Worm (Caenorhabditis elegans): ENCODE data around the gene lron-3.

Gene lron-3

DNA sequence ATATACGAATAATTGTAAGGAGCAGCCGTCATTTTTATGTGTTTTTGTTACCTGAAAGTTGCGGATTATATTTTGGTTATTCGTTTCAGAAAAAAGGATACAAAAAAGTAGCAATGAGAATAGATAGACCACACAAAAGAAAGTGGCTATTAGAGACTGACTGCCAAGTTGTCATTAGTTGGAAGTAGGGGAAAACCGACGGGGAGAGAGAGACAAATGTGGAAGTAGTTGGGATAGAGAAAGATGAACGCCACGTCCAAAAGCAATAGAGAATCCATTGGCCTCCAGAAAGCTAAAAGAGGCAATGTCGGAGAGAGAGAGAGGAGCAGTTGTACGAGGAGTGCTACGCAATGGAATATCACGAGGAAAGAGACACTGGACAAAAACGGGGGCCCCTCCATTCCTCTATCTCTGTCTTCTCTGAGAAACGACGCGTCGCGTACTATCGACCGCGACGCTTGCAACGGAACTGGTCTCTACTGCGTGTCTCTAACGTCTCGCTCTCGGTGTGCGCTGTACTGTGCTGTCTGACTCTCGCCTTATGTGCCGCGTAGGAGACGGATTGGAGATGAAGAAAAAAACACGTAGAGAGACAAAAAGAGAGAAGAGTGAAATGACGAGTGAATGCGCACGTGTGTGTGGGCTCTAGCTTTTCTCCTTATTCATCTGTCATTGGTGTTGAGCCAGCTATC is 49.0 kb upstream of the lron-3 start, which contains the start of gene rab-14 (continued):
- TF ChIP-seq dpl-1 (GFP tag; optimal IDR thresholded peaks at IDR 0.05) (no peak), Y95B8A.8 (GFP tag; IDR thresholded peaks at IDR 0.05) (no peak), C06A6.2 (GFP tag; conservative IDR thresholded peaks at IDR 0.05) (peak; percentile 41; the same call in 1 of the 2 replicates), dox-1 (GFP tag; IDR thresholded peaks at IDR 0.05) (peak; percentile 20; the same call in 1 of the 2 replicates), aptf-3 (GFP tag; IDR thresholded peaks at IDR 0.05) (no peak), snpc-4 (GFP tag; optimal IDR thresholded peaks at IDR 0.05) (no peak), snpc-4 (tag; optimal IDR thresholded peaks at IDR 0.05) (peak in 1 of 4 experiments; percentile 4), Y53G8AR.9 (GFP tag; conservative IDR thresholded peaks at IDR 0.05) (no peak), madf-6 (GFP tag; IDR thresholded peaks at IDR 0.05) (0 out of 2 replicates have a peak, but pooled peaks have one; percentile 21), pbrm-1 (GFP tag; IDR thresholded peaks at IDR 0.05) (peak; percentile 33; the same call in 1 of the 2 replicates), F49E8.2 (tag; optimal IDR thresholded peaks at IDR 0.05; ENCODE audit: insufficient read depth) (no peak), ztf-28 (GFP tag; IDR thresholded peaks at IDR 0.05) (no peak), repo-1 (tag; optimal IDR thresholded peaks at IDR 0.05) (no peak), egrh-3 (GFP tag; IDR thresholded peaks at IDR 0.05) (no peak), nhr-80 (tag; optimal IDR thresholded peaks at IDR 0.05) (no peak), zim-3 (tag; optimal IDR thresholded peaks at IDR 0.05) (no peak), F39B2.1 (GFP tag; IDR thresholded peaks at IDR 0.05) (no peak), bed-1 (GFP tag; IDR thresholded peaks at IDR 0.05) (no peak), ccch-3 (GFP tag; optimal IDR thresholded peaks at IDR 0.05) (no peak)

DNA sequence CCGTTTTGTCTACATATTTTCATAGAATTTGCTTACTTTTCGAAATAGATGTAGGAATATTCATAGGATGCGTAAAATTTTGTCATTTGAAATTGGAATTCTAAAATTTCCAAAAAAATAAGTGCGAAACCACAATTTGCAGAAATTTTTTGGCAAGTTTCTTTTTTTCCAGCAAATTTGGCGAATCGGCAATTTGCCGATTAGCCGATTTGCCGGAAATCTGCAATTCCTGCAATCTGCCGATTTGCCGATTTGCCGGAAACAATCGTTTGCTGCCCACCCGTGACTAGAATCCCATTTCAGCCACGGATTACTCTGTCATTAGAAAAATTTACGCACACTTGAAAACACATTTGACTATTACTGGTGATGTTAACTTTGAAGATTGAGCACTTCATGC is 46.5 kb upstream of the lron-3 start:
- no peak for TF ChIP-seq F55B11.4 (tag; optimal IDR thresholded peaks at IDR 0.05; ENCODE audit: borderline replicate concordance, insufficient read depth)
- no peak for TF ChIP-seq ceh-100 (GFP tag; IDR thresholded peaks at IDR 0.05)
- TF ChIP-seq ekl-4 (GFP tag; IDR thresholded peaks at IDR 0.05) = 0 out of 2 replicates have a peak, but pooled peaks have one; percentile 44
- 0 out of 2 replicates have a peak, but pooled peaks have one; percentile 8 for TF ChIP-seq hmg-1.2 (GFP tag; IDR thresholded peaks at IDR 0.05)
- TF ChIP-seq Y53G8AR.9 (GFP tag; conservative IDR thresholded peaks at IDR 0.05) = 0 out of 2 replicates have a peak, but pooled peaks have one; percentile 25
- peak; percentile 56; the same call in 1 of the 2 replicates for TF ChIP-seq nfyb-1 (GFP tag; IDR thresholded peaks at IDR 0.05)
- no peak for TF ChIP-seq cebp-1 (GFP tag; IDR thresholded peaks at IDR 0.05)
- TF ChIP-seq cebp-1 (tag; optimal IDR thresholded peaks at IDR 0.05) = peak; percentile 15
- 0 out of 2 replicates have a peak, but pooled peaks have one; percentile 23 for TF ChIP-seq F39B2.1 (GFP tag; IDR thresholded peaks at IDR 0.05)

DNA sequence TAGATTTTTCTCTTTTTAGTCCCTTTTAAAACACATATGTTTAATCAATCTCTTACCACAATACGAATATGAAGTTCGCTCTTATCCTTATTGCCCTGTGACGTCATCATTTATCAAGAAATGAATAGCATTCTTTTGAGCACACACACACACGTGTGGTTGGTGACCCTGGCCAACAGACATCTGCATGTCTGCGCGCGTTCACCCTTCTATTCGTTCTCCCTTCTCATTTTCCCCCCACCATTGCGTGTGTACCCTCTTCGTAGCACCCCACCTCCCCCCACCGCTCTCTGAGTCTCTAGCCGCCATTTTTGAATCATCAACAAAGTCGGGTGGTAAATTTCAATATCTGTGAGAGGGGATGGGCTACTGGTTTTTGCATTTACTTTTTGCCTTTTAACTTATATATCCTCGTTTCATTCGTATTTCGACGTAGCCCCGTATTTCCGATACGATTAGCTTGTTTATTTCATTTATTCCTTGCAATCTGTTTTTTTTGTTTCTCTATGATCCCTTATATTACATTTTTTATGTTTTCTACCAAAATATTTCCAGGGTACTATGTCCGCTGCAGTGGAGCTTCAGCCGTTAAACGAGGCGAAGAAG is 42.9 kb upstream of the lron-3 start, which contains the start of gene ent-2:
TSS of gene ent-2 (plus strand) at position 556 of the 606 bp plus-strand sequence.
- TF ChIP-seq efl-1 (GFP tag; optimal IDR thresholded peaks at IDR 0.05) (no peak), zfh-2 (GFP tag; conservative IDR thresholded peaks at IDR 0.05) (peak; percentile 45; the same call in 1 of the 2 replicates), ama-1 (optimal IDR thresholded peaks at IDR 0.05) (no peak), ama-1 (GFP tag; optimal IDR thresholded peaks at IDR 0.05) (no peak), tbp1 (GFP tag; optimal IDR thresholded peaks at IDR 0.05) (no peak), K12H6.12 (tag; optimal IDR thresholded peaks at IDR 0.05) (peak; percentile 24), egrh-3 (GFP tag; IDR thresholded peaks at IDR 0.05) (0 out of 2 replicates have a peak, but pooled peaks have one; percentile 20), Y79H2A.3 (GFP tag; conservative IDR thresholded peaks at IDR 0.05) (no peak), lag-1 (GFP tag; IDR thresholded peaks at IDR 0.05) (no peak), atf-7 (tag; optimal IDR thresholded peaks at IDR 0.05) (peak; percentile 28), K11D2.4 (GFP tag; IDR thresholded peaks at IDR 0.05) (0 out of 2 replicates have a peak, but pooled peaks have one; percentile 31)

All from whole organism, young adult.